Fruit fly (Drosophila melanogaster): ENCODE results near the gene CG5783.
A peak's percentile ranks its signal among the peaks of the same experiment; 100 is the strongest.

DNA sequence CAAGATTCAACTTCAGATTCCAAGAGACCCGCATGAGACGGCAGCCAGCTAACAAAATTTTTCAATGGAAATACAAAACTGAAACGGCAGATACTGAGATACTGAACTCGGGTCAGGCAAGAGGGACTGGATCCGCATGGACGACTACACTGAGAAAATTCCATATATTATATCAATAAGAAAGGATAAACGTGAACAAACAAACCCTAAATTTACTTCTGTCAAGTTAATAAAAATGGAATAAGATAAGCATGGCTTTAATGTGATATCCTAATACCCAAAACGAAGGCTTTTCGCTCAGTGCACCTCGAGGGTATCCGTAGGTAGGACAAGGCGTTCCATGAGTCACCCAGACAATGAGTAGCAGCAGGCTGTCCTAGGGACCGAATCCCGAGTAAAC is 10.6 kb upstream of the CG5783 start:
- TF ChIP-seq ssp (GFP tag; IDR thresholded peaks at IDR 0.05) (peak; percentile 66), Nf-YC (tag; optimal IDR thresholded peaks at IDR 0.05) (no peak), CG3847 (GFP tag; IDR thresholded peaks at IDR 0.05) (peak; percentile 42; the same call in 1 of the 2 replicates), abd-A (tag; optimal IDR thresholded peaks at IDR 0.05) (no peak), mam (GFP tag; optimal IDR thresholded peaks at IDR 0.05) (peak; percentile 81), CG5953 (GFP tag; IDR thresholded peaks at IDR 0.05) (peak; percentile 51; the same call in 1 of the 2 replicates), h (optimal IDR thresholded peaks at IDR 0.05) (no peak), CG14050 (GFP tag; IDR thresholded peaks at IDR 0.05) (peak; percentile 63), CG15011 (GFP tag; optimal IDR thresholded peaks at IDR 0.05) (peak; percentile 68), CG4854 (GFP tag; optimal IDR thresholded peaks at IDR 0.05) (peak; percentile 82), D (optimal IDR thresholded peaks at IDR 0.05) (no peak), D (GFP tag; optimal IDR thresholded peaks at IDR 0.05) (peak; percentile 91)

Measured in whole organism, embryonic.